Fruit fly (Drosophila melanogaster) whole organism, embryonic: ENCODE data around the gene Eig71Ed.

ENCODE experiments used
- Abd-B ChIP-seq: fragments of 200-800 bp; sonication (Bioruptor generic); optimal IDR thresholded peaks from 2 replicates; lab custom pipeline; 2018; ENCODE audit warnings: missing biosample characterization, mild to moderate bottlenecking, missing genetic modification characterization, moderate library complexity
- Bgb ChIP-seq: fragments of 200-800 bp; sonication (Bioruptor generic); IDR thresholded peaks from 2 replicates; pipeline ENCODE4 v1.3.6; 2022; ENCODE audit warnings: missing biosample characterization, missing genetic modification characterization; ENCODE audit not compliant: partially characterized antibody
- CG10431 ChIP-seq: fragments of 200-800 bp; sonication (Bioruptor generic); optimal IDR thresholded peaks from 3 replicates; lab custom pipeline; 2018; ENCODE audit warnings: missing biosample characterization, mild to moderate bottlenecking, missing genetic modification characterization
- CG32772 ChIP-seq: fragments of 200-800 bp; sonication (Bioruptor generic); IDR thresholded peaks from 2 replicates; pipeline ENCODE4 v1.3.6; 2022; ENCODE audit warnings: missing biosample characterization, missing genetic modification characterization
- CG3726 ChIP-seq: fragments of 200-800 bp; sonication (Bioruptor generic); IDR thresholded peaks from 3 replicates; pipeline ENCODE4, ENCODE4 v1.3.6; 2022; ENCODE audit warnings: missing biosample characterization, missing genetic modification characterization
- CG42726 ChIP-seq: fragments of 200-800 bp; sonication (Bioruptor generic); IDR thresholded peaks from 2 replicates; pipeline ENCODE4 v1.3.6; 2022; ENCODE audit warnings: missing biosample characterization, missing genetic modification characterization; ENCODE audit not compliant: partially characterized antibody
- CG4328 ChIP-seq: fragments of 200-800 bp; sonication (Bioruptor generic); optimal IDR thresholded peaks from 3 replicates; lab custom pipeline; 2017; ENCODE audit warnings: missing biosample characterization, missing genetic modification reagents, missing genetic modification characterization
- CG6683 ChIP-seq: fragments of 200-800 bp; sonication (Bioruptor generic); optimal IDR thresholded peaks from 2 replicates; lab custom pipeline; 2017; ENCODE audit warnings: missing biosample characterization, mild to moderate bottlenecking, missing genetic modification characterization, missing genetic modification reagents
- CG6791 ChIP-seq: fragments of 200-800 bp; sonication (Bioruptor generic); IDR thresholded peaks from 3 replicates; pipeline ENCODE4 v1.3.6; 2022; ENCODE audit warnings: missing biosample characterization, missing genetic modification characterization; ENCODE audit not compliant: partially characterized antibody
- CG7786 ChIP-seq: fragments of 200-800 bp; sonication (Bioruptor generic); optimal IDR thresholded peaks from 2 replicates; lab custom pipeline; 2016; ENCODE audit warnings: missing biosample characterization, missing genetic modification characterization
- CG7963 ChIP-seq: fragments of 200-800 bp; sonication (Bioruptor generic); IDR thresholded peaks from 3 replicates; pipeline ENCODE4 v1.3.6; 2022; ENCODE audit warnings: missing biosample characterization, missing genetic modification characterization; ENCODE audit not compliant: partially characterized antibody
- CG8924 ChIP-seq: fragments of 200-800 bp; optimal IDR thresholded peaks from 3 replicates; lab custom pipeline; 2019; ENCODE audit warnings: missing biosample characterization, mild to moderate bottlenecking, missing genetic modification characterization, moderate library complexity
- ERR ChIP-seq: fragments of 200-800 bp; sonication (Bioruptor generic); optimal IDR thresholded peaks from 2 replicates; lab custom pipeline; 2016; ENCODE audit warnings: missing biosample characterization, missing genetic modification characterization
- Ets65A ChIP-seq: fragments of 200-800 bp; sonication (Bioruptor generic); peaks from one replicate; lab custom pipeline; 2016; ENCODE audit warnings: missing biosample characterization, missing genetic modification characterization
- Fer3 ChIP-seq: fragments of 200-800 bp; sonication (Bioruptor generic); optimal IDR thresholded peaks from 2 replicates; lab custom pipeline; 2018; ENCODE audit warnings: missing biosample characterization, mild to moderate bottlenecking, missing genetic modification characterization, moderate library complexity
- HLH4C ChIP-seq: fragments of 200-800 bp; sonication (Bioruptor generic); IDR thresholded peaks from 3 replicates; pipeline ENCODE4 v1.3.6; 2022; ENCODE audit warnings: missing biosample characterization, missing genetic modification characterization; ENCODE audit not compliant: partially characterized antibody
- Kr ChIP-seq: fragments of 200-800 bp; sonication (Bioruptor generic); optimal IDR thresholded peaks from 2 replicates; lab custom pipeline; 2017; ENCODE audit warnings: missing biosample characterization, mild to moderate bottlenecking, missing genetic modification characterization
- Opbp ChIP-seq: fragments of 200-800 bp; sonication (Bioruptor generic); IDR thresholded peaks from 3 replicates; pipeline ENCODE4 v1.3.6; 2022; ENCODE audit warnings: missing biosample characterization, missing genetic modification characterization; ENCODE audit not compliant: partially characterized antibody
- Six4 ChIP-seq: fragments of 200-800 bp; sonication (Bioruptor generic); optimal IDR thresholded peaks from 2 replicates; lab custom pipeline; 2016; ENCODE audit warnings: missing biosample characterization, missing genetic modification characterization
- ato ChIP-seq: fragments of 200-800 bp; sonication (Bioruptor generic); IDR thresholded peaks from 2 replicates; pipeline ENCODE4 v1.3.6; 2022; ENCODE audit warnings: missing biosample characterization, missing genetic modification characterization; ENCODE audit not compliant: partially characterized antibody
- bbx ChIP-seq: fragments of 200-800 bp; sonication (Bioruptor generic); IDR thresholded peaks from 2 replicates; pipeline ENCODE4 v1.3.6; 2022; ENCODE audit warnings: missing biosample characterization, missing genetic modification characterization; ENCODE audit not compliant: partially characterized antibody
- mld ChIP-seq: fragments of 200-800 bp; sonication (Bioruptor generic); IDR thresholded peaks from 3 replicates; pipeline ENCODE4 v1.3.6; 2022; ENCODE audit warnings: missing biosample characterization, missing genetic modification characterization; ENCODE audit not compliant: partially characterized antibody
- nerfin-1 ChIP-seq: fragments of 200-800 bp; sonication (Bioruptor generic); optimal IDR thresholded peaks from 3 replicates; lab custom pipeline; 2019; ENCODE audit warnings: missing biosample characterization, mild to moderate bottlenecking, missing genetic modification characterization, moderate library complexity
- nerfin-2 ChIP-seq: fragments of 200-800 bp; sonication (Bioruptor generic); IDR thresholded peaks from 2 replicates; pipeline ENCODE4 v1.3.6; 2022; ENCODE audit warnings: missing biosample characterization, missing genetic modification characterization; ENCODE audit not compliant: partially characterized antibody
- nmo ChIP-seq: fragments of 200-800 bp; sonication (Bioruptor generic); optimal IDR thresholded peaks from 2 replicates; lab custom pipeline; 2018; ENCODE audit warnings: missing biosample characterization, mild to moderate bottlenecking, missing genetic modification characterization, moderate library complexity
- oc ChIP-seq: fragments of 200-800 bp; sonication (Bioruptor generic); optimal IDR thresholded peaks from 2 replicates; lab custom pipeline; 2018; ENCODE audit warnings: missing biosample characterization, mild to moderate bottlenecking, missing genetic modification characterization, moderate library complexity
- repo ChIP-seq: fragments of 200-800 bp; sonication (Bioruptor generic); optimal IDR thresholded peaks from 2 replicates; lab custom pipeline; 2016; ENCODE audit warnings: missing biosample characterization, missing genetic modification characterization
- salm ChIP-seq: fragments of 200-800 bp; sonication (Bioruptor generic); optimal IDR thresholded peaks from 2 replicates; lab custom pipeline; 2018; ENCODE audit warnings: missing biosample characterization, mild to moderate bottlenecking, missing genetic modification characterization
- sc ChIP-seq, 3 experiments: fragments of >200 bp in 2 of 3; fragments of 200-800 bp in 1 of 3; sonication (Bioruptor generic) in 1 of 3; optimal IDR thresholded peaks; 2 replicates in 2 of 3; 3 replicates in 1 of 3; lab custom pipeline; 2017; ENCODE audit warnings: mild to moderate bottlenecking in 1 of 3, missing biosample characterization in 1 of 3, missing genetic modification characterization in 1 of 3, missing genetic modification reagents in 1 of 3
- scrt ChIP-seq: fragments of 200-800 bp; sonication (Bioruptor generic); optimal IDR thresholded peaks from 2 replicates; lab custom pipeline; 2018; ENCODE audit warnings: missing biosample characterization, mild to moderate bottlenecking, missing genetic modification characterization, moderate library complexity
- slou ChIP-seq: fragments of 200-800 bp; sonication (Bioruptor generic); optimal IDR thresholded peaks from 3 replicates; lab custom pipeline; 2016; ENCODE audit warnings: missing biosample characterization, missing genetic modification characterization
- sna ChIP-seq: fragments of 200-800 bp; sonication (Bioruptor generic); IDR thresholded peaks from 2 replicates; pipeline ENCODE4 v1.3.6; 2022; ENCODE audit warnings: missing biosample characterization, missing genetic modification characterization; ENCODE audit not compliant: partially characterized antibody
- ttk ChIP-seq: fragments of 200-800 bp; sonication (Bioruptor generic); IDR thresholded peaks from 2 replicates; pipeline ENCODE4 v2.1.2; 2022; ENCODE audit warnings: missing biosample characterization, missing genetic modification characterization
- vnd ChIP-seq: fragments of 200-800 bp; sonication (Bioruptor generic); IDR thresholded peaks from 3 replicates; pipeline ENCODE4 v1.3.6; 2022; ENCODE audit warnings: missing biosample characterization, missing genetic modification characterization; ENCODE audit not compliant: partially characterized antibody
- zfh1 ChIP-seq: fragments of 200-800 bp; sonication (Bioruptor generic); IDR thresholded peaks from 3 replicates; pipeline ENCODE4 v1.3.6; 2022; ENCODE audit warnings: missing biosample characterization, missing genetic modification characterization

Gene Eig71Ed

DNA sequence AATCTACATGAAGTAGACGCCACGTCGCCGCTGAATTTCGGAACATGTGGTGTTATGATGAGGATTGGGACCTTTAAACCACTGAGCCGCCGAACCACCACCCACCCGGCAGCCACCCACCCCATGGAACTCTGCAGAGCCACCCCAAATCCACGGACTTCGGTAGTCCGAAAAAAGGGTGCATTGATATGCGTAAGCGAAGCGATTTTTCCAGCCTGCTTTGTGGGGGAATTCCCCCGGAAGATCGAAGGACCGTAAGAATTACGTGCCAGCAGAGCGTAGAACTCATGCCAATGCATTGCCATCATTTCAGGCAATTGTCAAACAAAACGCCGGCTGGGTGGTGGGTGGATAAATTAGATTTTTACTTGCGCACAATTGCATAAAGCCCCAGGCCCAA, 25.9 kb downstream of the Eig71Ed start (continued):
- TF ChIP-seq Abd-B = no peak
- 0 out of 3 replicates have a peak, but pooled peaks have one; percentile 45 for TF ChIP-seq HLH4C
- TF ChIP-seq nerfin-2 = peak; percentile 46; the same call in 1 of the 2 replicates
- peak; percentile 69; the same call in 2 of the 3 replicates for TF ChIP-seq CG7963 (GFP tag; lab: Robert Waterston, UW)
- no peak for TF ChIP-seq salm (tag; lab: Kevin White, UChicago)
- peak; percentile 86; the same call in 2 of the 3 replicates for TF ChIP-seq Opbp
- no peak for TF ChIP-seq CG8924 (tag; lab: Kevin White, UChicago)
- TF ChIP-seq nmo (GFP tag; lab: Kevin White, UChicago) = peak; percentile 36
- TF ChIP-seq CG6791 = peak; percentile 88
- peak; percentile 100 for TF ChIP-seq nerfin-1 (tag; lab: Kevin White, UChicago)
- TF ChIP-seq Kr = peak; percentile 53
- TF ChIP-seq sc (optimal IDR thresholded peaks at IDR 0.05; lab: Kevin White, UChicago) = no peak
- TF ChIP-seq sc (GFP tag; optimal IDR thresholded peaks at IDR 0.05; lab: Kevin White, UChicago) = no peak
- TF ChIP-seq bbx (GFP tag; lab: Robert Waterston, UW) = peak; percentile 92
- no peak for TF ChIP-seq ERR
- no peak for TF ChIP-seq sna (GFP tag; lab: Robert Waterston, UW)
- 0 out of 3 replicates have a peak, but pooled peaks have one; percentile 27 for TF ChIP-seq vnd
- TF ChIP-seq mld (GFP tag; lab: Robert Waterston, UW) = peak; percentile 79; the same call in 2 of the 3 replicates
- TF ChIP-seq Ets65A (GFP tag; lab: Kevin White, UChicago) = peak; percentile 40
- peak; percentile 86 for TF ChIP-seq CG10431 (GFP tag; lab: Kevin White, UChicago)
- no peak for TF ChIP-seq Six4 (GFP tag; lab: Kevin White, UChicago)
- peak; percentile 78; the same call in 1 of the 2 replicates for TF ChIP-seq CG42726 (GFP tag; lab: Robert Waterston, UW)
- TF ChIP-seq Bgb (GFP tag; lab: Robert Waterston, UW) = peak; percentile 67; the same call in 1 of the 2 replicates
- no peak for TF ChIP-seq Fer3
- TF ChIP-seq CG3726 (GFP tag; lab: Robert Waterston, UW) = 0 out of 3 replicates have a peak, but pooled peaks have one; percentile 24
- TF ChIP-seq ato (GFP tag; lab: Robert Waterston, UW) = peak; percentile 45; the same call in 1 of the 2 replicates

DNA sequence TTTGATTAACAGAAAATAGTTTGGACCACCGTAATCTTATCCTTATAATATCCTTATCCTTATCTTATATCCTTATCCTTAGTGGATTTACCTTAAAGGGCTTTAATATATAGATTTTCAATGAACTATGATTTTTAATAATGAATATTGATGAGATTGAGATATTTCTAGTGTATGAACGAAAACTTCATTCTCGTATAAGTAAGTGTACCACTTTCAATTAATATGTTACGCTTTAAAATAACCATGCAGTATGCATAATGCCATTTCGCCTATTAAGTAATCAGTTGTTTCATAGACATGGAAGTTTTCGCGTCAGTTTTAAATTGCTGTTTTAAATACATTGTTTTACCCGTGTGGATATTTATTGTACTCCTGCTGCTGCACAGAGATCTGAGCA, 27.1 kb downstream of the Eig71Ed start, which contains the start of gene CG7304:
Gene CG7304 (plus strand): TSS at position 301 of the 400 bp plus-strand sequence.
- no peak for TF ChIP-seq scrt (GFP tag; lab: Kevin White, UChicago)
- no peak for TF ChIP-seq zfh1 (GFP tag; lab: Robert Waterston, UW)
- no peak for TF ChIP-seq repo (GFP tag; lab: Kevin White, UChicago)
- TF ChIP-seq CG4328 (GFP tag; lab: Kevin White, UChicago) = no peak
- TF ChIP-seq ttk (GFP tag; lab: Robert Waterston, UW) = no peak
- TF ChIP-seq CG7786 (GFP tag; lab: Kevin White, UChicago) = no peak
- no peak for TF ChIP-seq CG6683 (GFP tag; lab: Kevin White, UChicago)
- no peak for TF ChIP-seq CG32772
- TF ChIP-seq Kr = no peak

DNA sequence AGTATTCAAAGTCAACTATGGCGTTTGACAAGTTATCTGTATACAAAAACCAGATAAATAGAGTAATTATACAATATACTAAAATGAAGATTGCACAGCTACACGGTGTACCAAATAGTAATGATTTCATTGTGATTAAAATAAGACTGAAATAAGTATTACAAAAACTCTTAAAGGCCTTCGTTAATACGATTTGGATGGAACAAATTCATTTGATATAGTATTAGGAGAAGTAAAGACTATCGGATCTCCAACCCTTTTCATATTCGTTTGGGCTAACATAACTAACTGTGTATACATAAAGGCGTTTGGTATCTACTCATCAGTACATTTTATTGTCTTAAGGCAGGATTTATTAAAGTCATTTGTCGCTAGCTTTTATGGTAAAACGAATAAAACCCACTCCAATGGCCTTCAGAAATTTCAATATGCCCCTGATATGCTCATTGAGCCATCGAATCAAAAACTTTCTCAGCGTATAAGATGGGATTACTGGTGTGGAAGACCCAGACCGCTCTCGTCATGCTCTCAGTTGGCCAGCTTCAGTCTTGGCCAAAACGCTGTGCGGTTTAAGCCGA, 31.1 kb downstream of the Eig71Ed start, which contains the start of the genes CG7579 and Pgant8:
Gene CG7579 (minus strand): TSS at position 101 of the 578 bp plus-strand sequence.
Gene Pgant8 (plus strand): TSS at position 528 of the 578 bp plus-strand sequence.
- TF ChIP-seq slou (GFP tag; lab: Kevin White, UChicago) (no peak), oc (tag; lab: Kevin White, UChicago) (peak; percentile 67)
